Fruit fly (Drosophila melanogaster) whole organism, embryonic: ENCODE data around the gene Tsp5D.

Source experiments
- Abd-B ChIP-seq: fragments of 200-800 bp; sonication (Bioruptor generic); optimal IDR thresholded peaks from 2 replicates; lab custom pipeline; 2018; ENCODE audit warnings: missing biosample characterization, mild to moderate bottlenecking, missing genetic modification characterization, moderate library complexity
- CG10267 ChIP-seq: fragments of 200-800 bp; sonication (Bioruptor generic); optimal IDR thresholded peaks from 2 replicates; lab custom pipeline; 2018; ENCODE audit warnings: missing biosample characterization, mild to moderate bottlenecking, missing genetic modification characterization, moderate library complexity
- CG11560 ChIP-seq: fragments of 200-800 bp; sonication (Bioruptor generic); IDR thresholded peaks from 3 replicates; pipeline ENCODE4 v1.3.6; 2022; ENCODE audit warnings: missing biosample characterization, missing genetic modification characterization
- CG1233 ChIP-seq: fragments of 200-800 bp; sonication (Bioruptor generic); optimal IDR thresholded peaks from 4 replicates; lab custom pipeline; 2018; ENCODE audit warnings: missing biosample characterization, mild to moderate bottlenecking, missing genetic modification characterization
- CG14050 ChIP-seq: fragments of 200-800 bp; sonication (Bioruptor generic); IDR thresholded peaks from 3 replicates; pipeline ENCODE4 v1.3.6; 2022; ENCODE audit warnings: missing biosample characterization, missing genetic modification characterization
- CG14710 ChIP-seq: fragments of 200-800 bp; sonication (Bioruptor generic); optimal IDR thresholded peaks from 3 replicates; lab custom pipeline; 2019; ENCODE audit warnings: missing biosample characterization, mild to moderate bottlenecking, missing genetic modification characterization, moderate library complexity
- CG14860 ChIP-seq: fragments of 200-800 bp; sonication (Bioruptor generic); IDR thresholded peaks from 3 replicates; pipeline ENCODE4 v1.3.6; 2022; ENCODE audit warnings: missing biosample characterization, missing genetic modification characterization; ENCODE audit not compliant: partially characterized antibody
- CG15011 ChIP-seq: fragments of 200-800 bp; sonication (Bioruptor generic); optimal IDR thresholded peaks from 3 replicates; lab custom pipeline; 2018; ENCODE audit warnings: missing biosample characterization, mild to moderate bottlenecking, missing genetic modification characterization
- CG15479 ChIP-seq: fragments of 200-800 bp; sonication (Bioruptor generic); optimal IDR thresholded peaks from 3 replicates; lab custom pipeline; 2019; ENCODE audit warnings: missing biosample characterization, mild to moderate bottlenecking, missing genetic modification characterization, moderate library complexity
- CG16863 ChIP-seq: fragments of 200-800 bp; sonication (Bioruptor generic); optimal IDR thresholded peaks from 3 replicates; lab custom pipeline; 2016; ENCODE audit warnings: missing biosample characterization, missing genetic modification characterization
- CG17829 ChIP-seq: fragments of 200-800 bp; optimal IDR thresholded peaks from 2 replicates; lab custom pipeline; 2019; ENCODE audit warnings: missing biosample characterization, mild to moderate bottlenecking, missing genetic modification characterization, moderate library complexity
- CG18262 ChIP-seq: fragments of 200-800 bp; optimal IDR thresholded peaks from 3 replicates; lab custom pipeline; 2019; ENCODE audit warnings: missing biosample characterization, mild to moderate bottlenecking, missing genetic modification characterization, moderate library complexity
- CG18619 ChIP-seq: fragments of 200-800 bp; sonication (Bioruptor generic); optimal IDR thresholded peaks from 3 replicates; lab custom pipeline; 2017; ENCODE audit warnings: missing biosample characterization, mild to moderate bottlenecking, missing genetic modification characterization
- CG30431 ChIP-seq: fragments of 200-800 bp; sonication (Bioruptor generic); optimal IDR thresholded peaks from 2 replicates; lab custom pipeline; 2017; ENCODE audit warnings: missing biosample characterization, missing genetic modification characterization
- CG4404 ChIP-seq: fragments of 200-800 bp; sonication (Bioruptor generic); IDR thresholded peaks from 2 replicates; pipeline ENCODE4 v1.3.6; 2022; ENCODE audit warnings: missing biosample characterization, missing genetic modification characterization
- CG6254 ChIP-seq: fragments of 200-800 bp; sonication (Bioruptor generic); optimal IDR thresholded peaks from 3 replicates; lab custom pipeline; 2017; ENCODE audit warnings: mild to moderate bottlenecking, missing biosample characterization, missing genetic modification reagents, missing genetic modification characterization
- CG6689 ChIP-seq: fragments of 200-800 bp; sonication (Bioruptor generic); IDR thresholded peaks from 2 replicates; pipeline ENCODE4 v1.3.6; 2022; ENCODE audit warnings: missing biosample characterization, missing genetic modification characterization
- CG7839 ChIP-seq: fragments of 200-800 bp; sonication (Bioruptor generic); optimal IDR thresholded peaks from 3 replicates; lab custom pipeline; 2018; ENCODE audit warnings: missing biosample characterization, mild to moderate bottlenecking, missing genetic modification characterization, moderate library complexity
- CG7987 ChIP-seq: fragments of 200-800 bp; sonication (Bioruptor generic); optimal IDR thresholded peaks from 2 replicates; lab custom pipeline; 2018; ENCODE audit warnings: missing biosample characterization, mild to moderate bottlenecking, missing genetic modification characterization, moderate library complexity
- CG8359 ChIP-seq: fragments of 200-800 bp; sonication (Bioruptor generic); optimal IDR thresholded peaks from 2 replicates; lab custom pipeline; 2017; ENCODE audit warnings: missing biosample characterization, mild to moderate bottlenecking, missing genetic modification characterization, borderline replicate concordance
- CG9609 ChIP-seq: fragments of 200-800 bp; sonication (Bioruptor generic); optimal IDR thresholded peaks from 3 replicates; lab custom pipeline; 2016; ENCODE audit warnings: missing biosample characterization, missing genetic modification characterization
- D19B ChIP-seq: fragments of 200-800 bp; sonication (Bioruptor generic); optimal IDR thresholded peaks from 2 replicates; lab custom pipeline; 2017; ENCODE audit warnings: missing biosample characterization, mild to moderate bottlenecking, missing genetic modification characterization
- GATAe ChIP-seq: fragments of 200-800 bp; sonication (Bioruptor generic); conservative IDR thresholded peaks from 2 replicates; pipeline ENCODE4 v1.3.6; 2022; ENCODE audit warnings: missing biosample characterization, missing genetic modification characterization
- Hand ChIP-seq: fragments of 200-800 bp; sonication (Bioruptor generic); optimal IDR thresholded peaks from 2 replicates; lab custom pipeline; 2017; ENCODE audit warnings: mild to moderate bottlenecking, missing biosample characterization, missing genetic modification reagents, missing genetic modification characterization
- Mrtf ChIP-seq: fragments of 200-800 bp; sonication (Bioruptor generic); IDR thresholded peaks from 3 replicates; pipeline ENCODE4 v1.3.6; 2022; ENCODE audit warnings: missing biosample characterization, missing genetic modification characterization
- Oli ChIP-seq: fragments of 200-800 bp; sonication (Bioruptor generic); optimal IDR thresholded peaks from 2 replicates; lab custom pipeline; 2018; ENCODE audit warnings: missing biosample characterization, mild to moderate bottlenecking, missing genetic modification characterization, moderate library complexity
- Ravus ChIP-seq: fragments of 200-800 bp; sonication (Bioruptor generic); IDR thresholded peaks from 2 replicates; pipeline ENCODE4 v1.3.6; 2022; ENCODE audit warnings: missing biosample characterization, missing genetic modification characterization
- Sin3A ChIP-seq: fragments of >200 bp; optimal IDR thresholded peaks from 2 replicates; lab custom pipeline; 2018
- al ChIP-seq: fragments of 200-800 bp; sonication (Bioruptor generic); IDR thresholded peaks from 2 replicates; pipeline ENCODE4 v1.3.6; 2022; ENCODE audit warnings: missing biosample characterization, missing genetic modification characterization
- bab2 ChIP-seq: fragments of 200-800 bp; sonication (Bioruptor generic); optimal IDR thresholded peaks from 2 replicates; lab custom pipeline; 2016; ENCODE audit warnings: missing biosample characterization, missing genetic modification characterization
- chinmo ChIP-seq: fragments of 200-800 bp; sonication (Bioruptor generic); IDR thresholded peaks from 4 replicates; pipeline ENCODE4 v1.3.6; 2022; ENCODE audit warnings: missing biosample characterization, missing genetic modification characterization; ENCODE audit not compliant: partially characterized antibody
- dan ChIP-seq: fragments of 200-800 bp; sonication (Bioruptor generic); IDR thresholded peaks from 2 replicates; pipeline ENCODE4 v1.3.6; 2022; ENCODE audit warnings: missing biosample characterization, missing genetic modification characterization
- disco-r ChIP-seq: fragments of 200-800 bp; sonication (Bioruptor generic); optimal IDR thresholded peaks from 2 replicates; lab custom pipeline; 2016; ENCODE audit warnings: missing biosample characterization, missing genetic modification characterization
- en ChIP-seq: fragments of 200-800 bp; sonication (Bioruptor generic); optimal IDR thresholded peaks from 2 replicates; lab custom pipeline; 2016; ENCODE audit warnings: missing biosample characterization, missing genetic modification characterization
- fd64A ChIP-seq: fragments of 200-800 bp; sonication (Bioruptor generic); optimal IDR thresholded peaks from 3 replicates; lab custom pipeline; 2018; ENCODE audit warnings: missing biosample characterization, mild to moderate bottlenecking, missing genetic modification characterization
- gcm2 ChIP-seq: fragments of 200-800 bp; sonication (Bioruptor generic); optimal IDR thresholded peaks from 2 replicates; lab custom pipeline; 2016; ENCODE audit warnings: missing biosample characterization, missing genetic modification characterization
- hbn ChIP-seq: fragments of 200-800 bp; sonication (Bioruptor generic); IDR thresholded peaks from 2 replicates; pipeline ENCODE4 v1.3.6; 2022; ENCODE audit warnings: missing biosample characterization, missing genetic modification characterization; ENCODE audit not compliant: partially characterized antibody
- nmo ChIP-seq: fragments of 200-800 bp; sonication (Bioruptor generic); optimal IDR thresholded peaks from 2 replicates; lab custom pipeline; 2018; ENCODE audit warnings: missing biosample characterization, mild to moderate bottlenecking, missing genetic modification characterization, moderate library complexity
- peb ChIP-seq: fragments of 200-800 bp; sonication (Bioruptor generic); IDR thresholded peaks from 2 replicates; pipeline ENCODE4 v1.3.6; 2022; ENCODE audit warnings: missing biosample characterization, missing genetic modification characterization
- pfk ChIP-seq: fragments of 200-800 bp; sonication (Bioruptor generic); optimal IDR thresholded peaks from 2 replicates; lab custom pipeline; 2018; ENCODE audit warnings: missing biosample characterization, mild to moderate bottlenecking, missing genetic modification characterization, moderate library complexity
- ro ChIP-seq: fragments of 200-800 bp; sonication (Bioruptor generic); IDR thresholded peaks from 2 replicates; pipeline ENCODE4 v1.3.6; 2022; ENCODE audit warnings: missing biosample characterization, missing genetic modification characterization
- salm ChIP-seq: fragments of 200-800 bp; sonication (Bioruptor generic); optimal IDR thresholded peaks from 2 replicates; lab custom pipeline; 2018; ENCODE audit warnings: missing biosample characterization, mild to moderate bottlenecking, missing genetic modification characterization
- so ChIP-seq: fragments of 200-800 bp; sonication (Bioruptor generic); IDR thresholded peaks from 3 replicates; pipeline ENCODE4 v1.3.6; 2022; ENCODE audit warnings: missing biosample characterization, missing genetic modification characterization
- sr ChIP-seq: fragments of 200-800 bp; sonication (Bioruptor generic); IDR thresholded peaks from 3 replicates; pipeline ENCODE4 v1.3.6; 2022; ENCODE audit warnings: missing biosample characterization, missing genetic modification characterization
- ssp ChIP-seq: fragments of 200-800 bp; sonication (Bioruptor generic); IDR thresholded peaks from 2 replicates; pipeline ENCODE4 v1.3.6; 2022; ENCODE audit warnings: missing biosample characterization, missing genetic modification characterization
- stc ChIP-seq: fragments of 200-800 bp; sonication (Bioruptor generic); IDR thresholded peaks from 2 replicates; pipeline ENCODE4 v1.3.6; 2022; ENCODE audit warnings: missing biosample characterization, missing genetic modification characterization
- tap ChIP-seq: fragments of 200-800 bp; optimal IDR thresholded peaks from 3 replicates; lab custom pipeline; 2019; ENCODE audit warnings: missing biosample characterization, mild to moderate bottlenecking, missing genetic modification characterization, moderate library complexity
- tup ChIP-seq: fragments of 200-800 bp; sonication (Bioruptor generic); optimal IDR thresholded peaks from 2 replicates; lab custom pipeline; 2016; ENCODE audit warnings: missing biosample characterization, mild to moderate bottlenecking, missing genetic modification characterization, moderate library complexity
- twi ChIP-seq: fragments of 200-800 bp; optimal IDR thresholded peaks from 2 replicates; lab custom pipeline; 2019; ENCODE audit warnings: missing biosample characterization, mild to moderate bottlenecking, missing genetic modification characterization, moderate library complexity
- vvl ChIP-seq: fragments of 200-800 bp; sonication (Bioruptor generic); IDR thresholded peaks from 2 replicates; pipeline ENCODE4 v1.3.6; 2022; ENCODE audit warnings: missing biosample characterization, missing genetic modification characterization
- zfh1 ChIP-seq: fragments of 200-800 bp; sonication (Bioruptor generic); IDR thresholded peaks from 3 replicates; pipeline ENCODE4 v1.3.6; 2022; ENCODE audit warnings: missing biosample characterization, missing genetic modification characterization

Tsp5D gene

dm6 chrX:6031692-6032091 lies 43.0 kb downstream of the Tsp5D start (continued):
- no peak for TF ChIP-seq chinmo (GFP tag; lab: Robert Waterston, UW)
- peak; percentile 79 for TF ChIP-seq CG18262 (tag; lab: Kevin White, UChicago)
- TF ChIP-seq CG14050 (GFP tag; lab: Robert Waterston, UW): peak; percentile 56
- TF ChIP-seq CG14860: no peak
- TF ChIP-seq salm (tag; lab: Kevin White, UChicago): peak; percentile 65
- peak; percentile 52 for TF ChIP-seq gcm2 (GFP tag; lab: Kevin White, UChicago)
- TF ChIP-seq hbn (GFP tag; lab: Robert Waterston, UW): no peak
- TF ChIP-seq ssp: peak; percentile 68
- TF ChIP-seq D19B: no peak
- TF ChIP-seq so: peak; percentile 71; the same call in 2 of the 3 replicates
- TF ChIP-seq tap (tag; lab: Kevin White, UChicago): peak; percentile 76
- peak; percentile 74 for TF ChIP-seq CG8359
- TF ChIP-seq Hand (GFP tag; lab: Kevin White, UChicago): peak; percentile 77
- TF ChIP-seq ro (GFP tag; lab: Robert Waterston, UW): no peak
- peak; percentile 82 for TF ChIP-seq CG17829 (tag; lab: Kevin White, UChicago)
- TF ChIP-seq CG9609 (GFP tag; lab: Kevin White, UChicago): peak; percentile 71
- TF ChIP-seq tup (GFP tag; lab: Kevin White, UChicago): no peak
- peak; percentile 79 for TF ChIP-seq Oli (tag; lab: Kevin White, UChicago)
- TF ChIP-seq vvl: peak; percentile 84
- TF ChIP-seq CG14710: peak; percentile 78
- peak; percentile 74 for TF ChIP-seq CG1233 (GFP tag; lab: Kevin White, UChicago)
- peak; percentile 29 for TF ChIP-seq CG7987 (GFP tag; lab: Kevin White, UChicago)
- TF ChIP-seq pfk: no peak
- TF ChIP-seq sr (GFP tag; lab: Robert Waterston, UW): no peak
- no peak for TF ChIP-seq al (GFP tag; lab: Robert Waterston, UW)
- TF ChIP-seq GATAe: no peak
- peak; percentile 64 for TF ChIP-seq CG30431
- TF ChIP-seq nmo (GFP tag; lab: Kevin White, UChicago): peak; percentile 80
- TF ChIP-seq CG18619 (GFP tag; lab: Kevin White, UChicago): peak; percentile 56
- TF ChIP-seq CG15011 (GFP tag; lab: Kevin White, UChicago): peak; percentile 42
- TF ChIP-seq CG4404: peak; percentile 80
- peak; percentile 64 for TF ChIP-seq twi
- peak; percentile 64; the same call in 1 of the 2 replicates for TF ChIP-seq peb (GFP tag; lab: Robert Waterston, UW)
- TF ChIP-seq disco-r (GFP tag; lab: Kevin White, UChicago): peak; percentile 61
- TF ChIP-seq CG11560 (tag; lab: Robert Waterston, UW): 0 out of 3 replicates have a peak, but pooled peaks have one; percentile 59
- TF ChIP-seq zfh1 (GFP tag; lab: Robert Waterston, UW): peak; percentile 85
- TF ChIP-seq CG6254 (GFP tag; lab: Kevin White, UChicago): peak; percentile 73
- peak; percentile 67; the same call in 2 of the 3 replicates for TF ChIP-seq Mrtf (GFP tag; lab: Robert Waterston, UW)
- peak; percentile 71 for TF ChIP-seq bab2 (GFP tag; lab: Kevin White, UChicago)
- TF ChIP-seq CG16863 (GFP tag; lab: Kevin White, UChicago): peak; percentile 88
- peak; percentile 61 for TF ChIP-seq en
- peak; percentile 46 for TF ChIP-seq Abd-B
- TF ChIP-seq CG10267 (tag; lab: Kevin White, UChicago): peak; percentile 76
- TF ChIP-seq Ravus (GFP tag; lab: Robert Waterston, UW): no peak
- TF ChIP-seq fd64A (GFP tag; lab: Kevin White, UChicago): peak; percentile 44
- TF ChIP-seq dan (GFP tag; lab: Robert Waterston, UW): peak; percentile 24; the same call in 1 of the 2 replicates
- TF ChIP-seq CG6689 (GFP tag; lab: Robert Waterston, UW): peak; percentile 78
- TF ChIP-seq CG7839 (tag; lab: Kevin White, UChicago): peak; percentile 85
- TF ChIP-seq Sin3A (lab: Kevin White, UChicago): no peak
- no peak for TF ChIP-seq CG15479
- TF ChIP-seq stc: peak; percentile 71
